Worm (Caenorhabditis elegans) whole organism, L2 larva: ENCODE data around the gene skr-6.
"Not testable (repeated sequence)": the region's sequence is repeated elsewhere in the genome, so short reads cannot be mapped to it uniquely, and the experiment has no call there.

Experiments used
- F13H6.1 ChIP-seq: sonication (generic microtip); optimal IDR thresholded peaks from 2 replicates; lab custom pipeline; 2016; ENCODE audit warnings: missing genetic modification characterization, missing compliant biosample characterization
- R02D3.7 ChIP-seq: fragments of 150-350 bp; optimal IDR thresholded peaks from 2 replicates; lab custom pipeline; 2014; ENCODE audit warnings: missing biosample characterization, missing genetic modification characterization
- ama-1 ChIP-seq: fragments of 150-350 bp; optimal IDR thresholded peaks from 2 replicates; lab custom pipeline; 2018; ENCODE audit warnings: inconsistent platforms
- blmp-1 ChIP-seq: sonication (generic microtip); optimal IDR thresholded peaks from 2 replicates; lab custom pipeline; 2017; ENCODE audit warnings: missing genetic modification characterization, mild to moderate bottlenecking, missing compliant biosample characterization, antibody characterized with exemption, moderate library complexity; ENCODE audit not compliant: insufficient read depth
- gmeb-1 ChIP-seq: fragments of 150-350 bp; optimal IDR thresholded peaks from 2 replicates; lab custom pipeline; 2014; ENCODE audit warnings: missing biosample characterization, missing genetic modification characterization
- lin-11 ChIP-seq: fragments of 150-350 bp; sonication (generic microtip); optimal IDR thresholded peaks from 2 replicates; lab custom pipeline; 2014; ENCODE audit warnings: missing biosample characterization, missing genetic modification characterization, inconsistent platforms, mixed read lengths
- lin-39 ChIP-seq: fragments of 150-350 bp; optimal IDR thresholded peaks from 2 replicates; lab custom pipeline; 2014; ENCODE audit warnings: missing biosample characterization, missing genetic modification reagents, missing genetic modification characterization
- mbf-1 ChIP-seq: sonication (generic microtip); optimal IDR thresholded peaks from 2 replicates; lab custom pipeline; 2017; ENCODE audit warnings: missing biosample characterization, missing genetic modification characterization
- nhr-11 ChIP-seq: fragments of 150-350 bp; optimal IDR thresholded peaks from 2 replicates; lab custom pipeline; 2014; ENCODE audit warnings: missing biosample characterization, missing genetic modification characterization
- nhr-6 ChIP-seq: fragments of 150-350 bp; optimal IDR thresholded peaks from 2 replicates; lab custom pipeline; 2014; ENCODE audit warnings: missing biosample characterization, missing genetic modification characterization
- nhr-77 ChIP-seq: fragments of 150-350 bp; optimal IDR thresholded peaks from 2 replicates; lab custom pipeline; 2014; ENCODE audit warnings: missing biosample characterization, missing genetic modification characterization
- sma-3 ChIP-seq: sonication (generic microtip); optimal IDR thresholded peaks from 2 replicates; lab custom pipeline; 2016; ENCODE audit warnings: missing genetic modification reagents, missing genetic modification characterization, missing compliant biosample characterization
- snpc-4 ChIP-seq: fragments of 150-350 bp; optimal IDR thresholded peaks from 2 replicates; lab custom pipeline; 2014; ENCODE audit warnings: missing biosample characterization, missing genetic modification characterization
- ztf-11 ChIP-seq: sonication (generic microtip); optimal IDR thresholded peaks from 2 replicates; lab custom pipeline; 2017; ENCODE audit warnings: missing biosample characterization, missing genetic modification characterization

DNA sequence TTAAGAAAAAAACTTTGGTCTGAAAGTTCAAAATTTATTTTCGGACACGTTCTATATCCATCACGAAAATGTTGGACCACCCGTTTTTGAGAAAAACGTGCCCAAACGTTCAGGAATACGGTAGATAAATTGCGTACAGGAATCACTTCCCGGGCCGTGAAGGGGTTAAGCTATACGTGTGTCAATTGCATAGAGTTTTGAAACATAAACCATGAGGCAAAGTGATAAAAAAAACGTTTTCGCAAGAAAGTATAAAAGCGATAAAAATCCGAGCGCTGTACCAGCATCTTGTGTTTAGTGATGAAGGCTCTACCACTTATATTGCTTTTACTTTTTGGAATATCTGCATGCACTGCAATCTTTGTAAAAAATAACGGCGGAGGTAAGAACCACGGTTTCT is 32.6 kb upstream of the skr-6 start, which contains the start of gene Y51A2A.6:
- TF ChIP-seq nhr-11 (tag; lab: Kevin White, UChicago); F13H6.1 (tag; lab: Kevin White, UChicago); ama-1 (lab: Kevin White, UChicago); snpc-4 (tag; lab: Kevin White, UChicago); nhr-6 (tag; lab: Kevin White, UChicago); lin-39 (tag; lab: Kevin White, UChicago); nhr-77; mbf-1 (tag; lab: Kevin White, UChicago); ztf-11 (tag; lab: Kevin White, UChicago); lin-11; R02D3.7 (tag; lab: Kevin White, UChicago); blmp-1 (tag; lab: Kevin White, UChicago); sma-3 (GFP tag; lab: Kevin White, UChicago); gmeb-1 (tag; lab: Kevin White, UChicago): not testable (repeated sequence)
